Worm (Caenorhabditis elegans) whole organism, dauer: ENCODE measurements around the gene T08H10.3.

Experiments used
- unc-62 ChIP-seq: sonication (generic microtip); optimal IDR thresholded peaks from 2 replicates; lab custom pipeline; 2017; ENCODE audit warnings: missing biosample characterization, missing genetic modification reagents, missing genetic modification characterization

The T08H10.3 gene

ce11 chrV:4505000-4505399, 33.8 kb downstream of the T08H10.3 start:
- no peak for TF ChIP-seq unc-62

- TF ChIP-seq unc-62, result no peak
Observed at ce11 chrV:4505408-4506270, 34.5 kb downstream of the T08H10.3 start.

- TF ChIP-seq unc-62, result no peak
Observed at ce11 chrV:4506681-4507080, 35.5 kb downstream of the T08H10.3 start.

- TF ChIP-seq unc-62, result no peak
Observed at ce11 chrV:4507129-4507528, 36.0 kb downstream of the T08H10.3 start.

- TF ChIP-seq unc-62, result peak; percentile 80
Observed at ce11 chrV:4507836-4508462, 36.8 kb downstream of the T08H10.3 start.

ce11 chrV:4508772-4509171, 37.6 kb downstream of the T08H10.3 start:
- TF ChIP-seq unc-62, result no peak

ce11 chrV:4509319-4509937, 38.3 kb downstream of the T08H10.3 start:
- no peak for TF ChIP-seq unc-62

- TF ChIP-seq unc-62, result no peak
Observed at ce11 chrV:4510351-4510750, 39.2 kb downstream of the T08H10.3 start.

- no peak for TF ChIP-seq unc-62
Observed at ce11 chrV:4512733-4513132, 41.6 kb downstream of the T08H10.3 start, which contains the start of gene T28F12.1. T28F12.1 (plus strand) TSS chrV:4513033.

- no peak for TF ChIP-seq unc-62
Observed at ce11 chrV:4518657-4519056, 47.5 kb downstream of the T08H10.3 start.
